Worm (Caenorhabditis elegans): ENCODE results near the gene E02H4.4.

Gene E02H4.4

DNA sequence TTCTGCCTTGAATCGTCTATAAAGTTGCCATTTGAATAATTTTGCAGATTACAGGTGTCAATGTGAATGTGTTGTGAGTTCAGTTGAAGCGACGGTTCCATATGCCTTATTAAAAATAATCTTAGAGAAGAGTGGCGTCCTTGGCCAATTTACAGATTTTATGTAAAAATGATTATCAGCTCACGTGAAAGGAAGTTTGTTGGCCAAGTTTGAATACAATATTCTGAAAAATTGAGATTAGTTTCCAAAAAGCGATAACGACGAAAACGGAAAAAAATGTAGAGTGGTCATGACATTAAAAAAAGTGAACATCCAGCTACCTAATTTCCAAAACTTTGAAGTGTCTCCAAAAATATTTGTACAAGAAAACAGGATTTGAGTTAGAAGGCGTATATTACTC is 2.7 kb upstream of the E02H4.4 start, which contains the start of gene E02H4.5:
TSS of gene E02H4.5 (minus strand) at position 101 of the 400 bp plus-strand sequence.
- no peak for TF ChIP-seq ceh-22 (tag; optimal IDR thresholded peaks at IDR 0.05)
- TF ChIP-seq zip-5 (tag; optimal IDR thresholded peaks at IDR 0.05) = no peak
- no peak for TF ChIP-seq ceh-31 (tag; optimal IDR thresholded peaks at IDR 0.05)
- TF ChIP-seq ceh-34 (tag; optimal IDR thresholded peaks at IDR 0.05) = no peak
- no peak for TF ChIP-seq ceh-9 (tag; optimal IDR thresholded peaks at IDR 0.05)
- TF ChIP-seq hlh-8 (tag; optimal IDR thresholded peaks at IDR 0.05) = no peak
- TF ChIP-seq pag-3 (tag; optimal IDR thresholded peaks at IDR 0.05; ENCODE audit: borderline replicate concordance) = no peak
- TF ChIP-seq ceh-6 (GFP tag; optimal IDR thresholded peaks at IDR 0.05) = no peak
- TF ChIP-seq elt-2 (tag; optimal IDR thresholded peaks at IDR 0.05) = no peak

ce11 chrX:14255973-14256372 is 1.8 kb upstream of the E02H4.4 start, which contains the start of gene E02H4.7:
Gene E02H4.7 (plus strand): TSS chrX:14256273.
- TF ChIP-seq pqm-1 (tag; optimal IDR thresholded peaks at IDR 0.05) (no peak), hlh-13 (GFP tag; optimal IDR thresholded peaks at IDR 0.05) (no peak), K09A11.1 (tag; optimal IDR thresholded peaks at IDR 0.05; ENCODE audit: insufficient read depth) (no peak), pax-1 (tag; optimal IDR thresholded peaks at IDR 0.05) (no peak), fkh-6 (tag; optimal IDR thresholded peaks at IDR 0.05) (no peak), ceh-34 (tag; optimal IDR thresholded peaks at IDR 0.05) (no peak), ahr-1 (tag; optimal IDR thresholded peaks at IDR 0.05) (no peak), ceh-48 (tag; optimal IDR thresholded peaks at IDR 0.05) (no peak), ceh-6 (GFP tag; optimal IDR thresholded peaks at IDR 0.05) (no peak), unc-55 (GFP tag; optimal IDR thresholded peaks at IDR 0.05) (no peak), lin-11 (tag; optimal IDR thresholded peaks at IDR 0.05) (no peak), hlh-6 (tag; optimal IDR thresholded peaks at IDR 0.05) (no peak), nhr-11 (tag; optimal IDR thresholded peaks at IDR 0.05) (no peak), tbx-7 (tag; optimal IDR thresholded peaks at IDR 0.05) (no peak), gmeb-2 (tag; optimal IDR thresholded peaks at IDR 0.05) (no peak)

DNA sequence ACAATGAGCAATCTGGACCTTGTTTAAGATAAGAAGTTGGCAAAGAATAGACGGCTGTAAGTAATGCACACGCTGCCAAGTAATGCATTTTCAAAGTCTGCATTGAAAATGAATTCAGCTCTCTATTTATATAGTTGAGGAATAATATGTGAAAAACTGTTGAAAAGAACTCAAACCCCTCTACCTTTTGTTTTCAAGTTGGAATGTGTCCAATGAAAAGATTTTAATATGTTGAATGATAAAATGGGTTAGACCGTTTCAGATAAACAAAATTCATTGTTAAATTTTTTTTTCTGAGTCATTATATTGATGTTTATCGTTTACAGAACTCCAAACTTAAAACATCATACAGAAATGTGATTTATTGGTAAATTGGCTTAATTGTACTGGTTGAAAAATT is 5.7 kb downstream of the E02H4.4 start, which contains the start of gene E02H4.8:
TSS of gene E02H4.8 (minus strand) at position 101 of the 400 bp plus-strand sequence.
- no peak for TF ChIP-seq ama-1 (optimal IDR thresholded peaks at IDR 0.05)

DNA sequence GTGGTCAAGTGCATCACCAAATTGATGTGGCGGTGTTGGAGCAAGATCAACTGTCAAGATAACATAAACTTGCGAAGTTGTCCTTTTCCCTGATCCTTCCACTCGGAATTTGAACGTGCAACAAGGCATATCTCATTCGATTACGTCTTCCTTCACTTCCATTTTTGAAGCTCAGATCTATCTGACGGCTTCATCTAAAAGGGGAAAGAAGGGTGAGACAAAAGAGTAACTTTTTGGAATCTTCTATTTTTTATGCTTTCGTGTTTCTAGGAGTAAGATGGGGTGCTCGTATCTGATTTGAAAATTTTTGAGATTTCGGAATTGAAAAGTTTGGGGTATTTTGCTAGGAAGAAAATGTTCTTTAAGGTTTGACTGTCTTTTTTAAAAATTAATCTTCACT is 9.4 kb downstream of the E02H4.4 start:
- TF ChIP-seq pros-1 (tag; optimal IDR thresholded peaks at IDR 0.05) = no peak
- TF ChIP-seq zip-5 (tag; optimal IDR thresholded peaks at IDR 0.05) = no peak
- no peak for TF ChIP-seq K09A11.1 (tag; optimal IDR thresholded peaks at IDR 0.05; ENCODE audit: insufficient read depth)
- no peak for TF ChIP-seq hlh-15 (tag; optimal IDR thresholded peaks at IDR 0.05)
- TF ChIP-seq eyg-1 (tag; optimal IDR thresholded peaks at IDR 0.05) = no peak
- no peak for TF ChIP-seq rnt-1 (tag; optimal IDR thresholded peaks at IDR 0.05)
- no peak for TF ChIP-seq ets-4 (tag; optimal IDR thresholded peaks at IDR 0.05)
- no peak for TF ChIP-seq pha-4 (tag; optimal IDR thresholded peaks at IDR 0.05)
- TF ChIP-seq unc-55 (GFP tag; optimal IDR thresholded peaks at IDR 0.05) = no peak
- TF ChIP-seq syd-9 (tag; optimal IDR thresholded peaks at IDR 0.05) = no peak
- TF ChIP-seq ahr-1 (tag; optimal IDR thresholded peaks at IDR 0.05) = no peak
- no peak for TF ChIP-seq elt-2 (tag; optimal IDR thresholded peaks at IDR 0.05)
- no peak for TF ChIP-seq fkh-6 (tag; optimal IDR thresholded peaks at IDR 0.05)
- TF ChIP-seq F13H6.1 (tag; optimal IDR thresholded peaks at IDR 0.05) = no peak

DNA sequence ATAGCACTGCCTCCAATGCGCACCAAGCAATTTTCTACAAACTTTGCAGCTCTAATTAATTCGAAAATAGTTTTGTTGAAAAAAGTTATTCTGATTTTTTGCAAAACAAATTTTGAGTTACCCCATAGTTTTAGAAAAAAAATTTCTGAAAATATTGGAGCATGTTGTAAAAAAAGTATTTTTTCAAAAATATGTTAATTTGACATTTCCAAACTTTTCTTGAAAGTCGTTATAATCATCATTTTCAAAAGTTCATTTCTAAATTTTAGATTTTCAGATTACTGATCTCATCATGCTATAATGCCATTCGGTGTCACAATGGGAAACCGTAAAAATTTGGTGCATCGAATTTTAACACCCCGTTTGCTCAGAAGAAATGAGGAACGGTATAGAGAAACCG is 10.0 kb downstream of the E02H4.4 start, which contains the start of gene del-1:
TSS of gene del-1 (plus strand) at position 301 of the 400 bp plus-strand sequence.
- TF ChIP-seq pros-1 (tag; optimal IDR thresholded peaks at IDR 0.05) (no peak), hlh-15 (tag; optimal IDR thresholded peaks at IDR 0.05) (no peak), pax-1 (tag; optimal IDR thresholded peaks at IDR 0.05) (no peak), sox-4 (tag; optimal IDR thresholded peaks at IDR 0.05) (no peak), hlh-30 (tag; optimal IDR thresholded peaks at IDR 0.05; ENCODE audit: insufficient read depth) (no peak), lin-11 (tag; optimal IDR thresholded peaks at IDR 0.05) (no peak), ceh-2 (tag; optimal IDR thresholded peaks at IDR 0.05) (no peak), tbx-7 (tag; optimal IDR thresholded peaks at IDR 0.05) (no peak), mec-3 (tag; optimal IDR thresholded peaks at IDR 0.05; ENCODE audit: borderline replicate concordance) (no peak), ceh-9 (tag; optimal IDR thresholded peaks at IDR 0.05) (no peak), fkh-10 (GFP tag; optimal IDR thresholded peaks at IDR 0.05) (no peak)

Data from whole organism, late embryonic.